Worm (Caenorhabditis elegans) whole organism, early embryonic: ENCODE measurements around the gene C45H4.21.

Experiments used
- B0310.2 ChIP-seq: sonication (generic microtip); optimal IDR thresholded peaks from 2 replicates; lab custom pipeline; 2016; ENCODE audit warnings: mild to moderate bottlenecking, missing genetic modification characterization, missing compliant biosample characterization
- F13C5.2 ChIP-seq: sonication (generic microtip); optimal IDR thresholded peaks from 2 replicates; lab custom pipeline; 2017; ENCODE audit warnings: mild to moderate bottlenecking, missing genetic modification characterization, inconsistent platforms, missing compliant biosample characterization
- aly-1 ChIP-seq: sonication (generic microtip); optimal IDR thresholded peaks from 2 replicates; lab custom pipeline; 2016; ENCODE audit warnings: missing genetic modification characterization, missing compliant biosample characterization
- ama-1 ChIP-seq: fragments of 150-350 bp; optimal IDR thresholded peaks from 2 replicates; lab custom pipeline; 2014
- ceh-13 ChIP-seq: fragments of 200-800 bp; sonication (Bioruptor generic); optimal IDR thresholded peaks from 2 replicates; lab custom pipeline; 2018; ENCODE audit warnings: mild to moderate bottlenecking, missing genetic modification characterization, missing compliant biosample characterization
- ceh-36 ChIP-seq: sonication (generic microtip); optimal IDR thresholded peaks from 2 replicates; lab custom pipeline; 2016; ENCODE audit warnings: missing genetic modification characterization, inconsistent platforms, missing compliant biosample characterization
- ets-7 ChIP-seq: sonication (generic microtip); optimal IDR thresholded peaks from 2 replicates; lab custom pipeline; 2016; ENCODE audit warnings: missing genotype, missing genetic modification characterization, missing compliant biosample characterization
- flt-1 ChIP-seq: fragments of 200-800 bp; sonication (Bioruptor generic); IDR thresholded peaks from 2 replicates; pipeline ENCODE4 v1.3.6; 2022; ENCODE audit warnings: missing genetic modification characterization, missing compliant biosample characterization
- hmbx-1 ChIP-seq: sonication (generic microtip); optimal IDR thresholded peaks from 2 replicates; lab custom pipeline; 2016; ENCODE audit warnings: mild to moderate bottlenecking, missing genetic modification characterization, missing compliant biosample characterization
- hnd-1 ChIP-seq: sonication (generic microtip); optimal IDR thresholded peaks from 2 replicates; lab custom pipeline; 2016; ENCODE audit warnings: missing genetic modification characterization, missing compliant biosample characterization
- tbx-11 ChIP-seq: fragments of 200-800 bp; sonication (Bioruptor generic); IDR thresholded peaks from 2 replicates; pipeline ENCODE4 v1.3.6; 2022; ENCODE audit warnings: missing genetic modification characterization, missing compliant biosample characterization
- tbx-37 ChIP-seq: fragments of 200-800 bp; sonication (Bioruptor generic); conservative IDR thresholded peaks from 2 replicates; pipeline ENCODE4 v1.3.6; 2022; ENCODE audit warnings: missing genetic modification reagents, missing genetic modification characterization, missing compliant biosample characterization
- tra-4 ChIP-seq: sonication (generic microtip); optimal IDR thresholded peaks from 2 replicates; lab custom pipeline; 2017; ENCODE audit warnings: missing genetic modification characterization, missing compliant biosample characterization

- TF ChIP-seq ama-1 (no peak), flt-1 (GFP tag; lab: Robert Waterston, UW) (no peak), hmbx-1 (tag; lab: Kevin White, UChicago) (no peak), tbx-11 (GFP tag; lab: Robert Waterston, UW) (no peak), F13C5.2 (tag; lab: Kevin White, UChicago) (no peak), ceh-36 (tag; lab: Kevin White, UChicago) (no peak), aly-1 (tag; lab: Kevin White, UChicago) (no peak), tra-4 (no peak), B0310.2 (tag; lab: Kevin White, UChicago) (no peak), ceh-13 (GFP tag; lab: Kevin White, UChicago) (no peak), ets-7 (tag; lab: Kevin White, UChicago) (no peak), hnd-1 (no peak), tbx-37 (GFP tag; lab: Robert Waterston, UW) (no peak)
Measured at ce11 chrV:2153274-2153673, 3.9 kb upstream of the C45H4.21 start, which contains the start of gene srbc-23.
